Worm (Caenorhabditis elegans) whole organism, L2 larva: ENCODE measurements around the gene C08E3.13.

Experiments used
- F13H6.1 ChIP-seq: sonication (generic microtip); optimal IDR thresholded peaks from 2 replicates; lab custom pipeline; 2016; ENCODE audit warnings: missing genetic modification characterization, missing compliant biosample characterization
- ZK546.5 ChIP-seq: sonication (generic microtip); optimal IDR thresholded peaks from 2 replicates; lab custom pipeline; 2017; ENCODE audit warnings: missing biosample characterization, missing genetic modification characterization
- blmp-1 ChIP-seq: sonication (generic microtip); optimal IDR thresholded peaks from 2 replicates; lab custom pipeline; 2017; ENCODE audit warnings: missing genetic modification characterization, mild to moderate bottlenecking, missing compliant biosample characterization, antibody characterized with exemption, moderate library complexity; ENCODE audit not compliant: insufficient read depth
- ceh-82 ChIP-seq: fragments of 150-350 bp; optimal IDR thresholded peaks from 2 replicates; lab custom pipeline; 2014; ENCODE audit warnings: missing biosample characterization, missing genetic modification characterization
- crh-2 ChIP-seq: sonication (generic microtip); optimal IDR thresholded peaks from 2 replicates; lab custom pipeline; 2017; ENCODE audit warnings: missing biosample characterization, missing genetic modification characterization
- dmd-4 ChIP-seq: sonication (generic microtip); optimal IDR thresholded peaks from 2 replicates; lab custom pipeline; 2017; ENCODE audit warnings: missing biosample characterization, missing genetic modification characterization
- egl-27 ChIP-seq: sonication (generic microtip); optimal IDR thresholded peaks from 3 replicates; lab custom pipeline; 2017; ENCODE audit warnings: missing biosample characterization, missing genetic modification reagents, missing genetic modification characterization
- elt-1 ChIP-seq: fragments of 150-350 bp; optimal IDR thresholded peaks from 2 replicates; lab custom pipeline; 2014; ENCODE audit warnings: missing biosample characterization, missing genetic modification characterization
- elt-3 ChIP-seq: sonication (generic microtip); optimal IDR thresholded peaks from 2 replicates; lab custom pipeline; 2017; ENCODE audit warnings: missing biosample characterization, missing genetic modification characterization
- fos-1 ChIP-seq: fragments of 150-350 bp; optimal IDR thresholded peaks from 2 replicates; lab custom pipeline; 2014; ENCODE audit warnings: missing biosample characterization, missing genetic modification characterization
- gmeb-1 ChIP-seq: fragments of 150-350 bp; optimal IDR thresholded peaks from 2 replicates; lab custom pipeline; 2014; ENCODE audit warnings: missing biosample characterization, missing genetic modification characterization
- lin-39 ChIP-seq: fragments of 150-350 bp; optimal IDR thresholded peaks from 2 replicates; lab custom pipeline; 2014; ENCODE audit warnings: missing biosample characterization, missing genetic modification reagents, missing genetic modification characterization
- lsy-2 ChIP-seq, 2 experiments: fragments of 150-350 bp in 1 of 2; sonication (generic microtip) in 1 of 2; optimal IDR thresholded peaks; 2 replicates each; lab custom pipeline; 2014 to 2017; ENCODE audit warnings: missing biosample characterization in 2 of 2, missing genetic modification characterization in 2 of 2
- mbf-1 ChIP-seq: sonication (generic microtip); optimal IDR thresholded peaks from 2 replicates; lab custom pipeline; 2017; ENCODE audit warnings: missing biosample characterization, missing genetic modification characterization
- nhr-10 ChIP-seq: sonication (generic microtip); optimal IDR thresholded peaks from 2 replicates; lab custom pipeline; 2017; ENCODE audit warnings: missing biosample characterization, missing genetic modification characterization
- nhr-12 ChIP-seq: fragments of 150-350 bp; optimal IDR thresholded peaks from 2 replicates; lab custom pipeline; 2014; ENCODE audit warnings: missing biosample characterization, missing genetic modification characterization
- nhr-129 ChIP-seq: fragments of 150-350 bp; optimal IDR thresholded peaks from 2 replicates; lab custom pipeline; 2014; ENCODE audit warnings: missing biosample characterization, missing genetic modification characterization
- nhr-23 ChIP-seq: fragments of 150-350 bp; optimal IDR thresholded peaks from 2 replicates; lab custom pipeline; 2014; ENCODE audit warnings: missing biosample characterization, missing genetic modification reagents, missing genetic modification characterization
- nhr-25 ChIP-seq: fragments of 150-350 bp; sonication (generic microtip); optimal IDR thresholded peaks from 3 replicates; lab custom pipeline; 2014; ENCODE audit warnings: missing biosample characterization, missing genetic modification characterization
- nhr-77 ChIP-seq: fragments of 150-350 bp; optimal IDR thresholded peaks from 2 replicates; lab custom pipeline; 2014; ENCODE audit warnings: missing biosample characterization, missing genetic modification characterization
- sma-3 ChIP-seq: sonication (generic microtip); optimal IDR thresholded peaks from 2 replicates; lab custom pipeline; 2016; ENCODE audit warnings: missing genetic modification reagents, missing genetic modification characterization, missing compliant biosample characterization
- sma-9 ChIP-seq, 2 experiments: fragments of 150-350 bp in 1 of 2; sonication (generic microtip) in 1 of 2; optimal IDR thresholded peaks; 2 replicates each; lab custom pipeline; 2014 to 2016; ENCODE audit warnings: missing genetic modification characterization in 2 of 2, mild to moderate bottlenecking in 1 of 2, missing biosample characterization in 1 of 2, missing compliant biosample characterization in 1 of 2, missing genetic modification reagents in 1 of 2, moderate library complexity in 1 of 2
- unc-39 ChIP-seq: fragments of 150-350 bp; optimal IDR thresholded peaks from 2 replicates; lab custom pipeline; 2014; ENCODE audit warnings: missing biosample characterization, missing genetic modification characterization
- unc-55 ChIP-seq: fragments of 150-350 bp; sonication (generic microtip); optimal IDR thresholded peaks from 3 replicates; lab custom pipeline; 2014; ENCODE audit warnings: missing biosample characterization, missing genetic modification reagents, missing genetic modification characterization
- zag-1 ChIP-seq: fragments of 150-350 bp; optimal IDR thresholded peaks from 2 replicates; lab custom pipeline; 2014; ENCODE audit warnings: missing biosample characterization, missing genetic modification characterization
- ztf-1 ChIP-seq: fragments of 200-800 bp; sonication (Bioruptor generic); conservative IDR thresholded peaks from 2 replicates; pipeline ENCODE4 v1.3.6; 2022; ENCODE audit warnings: missing genetic modification characterization, missing compliant biosample characterization
- ztf-11 ChIP-seq: sonication (generic microtip); optimal IDR thresholded peaks from 2 replicates; lab custom pipeline; 2017; ENCODE audit warnings: missing biosample characterization, missing genetic modification characterization

Gene C08E3.13

ce11 chrII:1670260-1670879, 38.3 kb upstream of the C08E3.13 start, which contains the start of gene nhx-6:
Gene nhx-6 (plus strand): TSS chrII:1670829.
- TF ChIP-seq nhr-25: no peak
- peak; percentile 9 for TF ChIP-seq nhr-23 (tag; lab: Kevin White, UChicago)
- TF ChIP-seq mbf-1: no peak
- no peak for TF ChIP-seq dmd-4 (tag; lab: Kevin White, UChicago)
- TF ChIP-seq elt-3 (tag; lab: Kevin White, UChicago): no peak
- TF ChIP-seq, all 48 proteins: peak for 1

- TF ChIP-seq nhr-129 (tag; lab: Kevin White, UChicago): no peak
Observed at ce11 chrII:1668913-1669312, 36.8 kb upstream of the C08E3.13 start, which contains the start of gene srw-97. Gene srw-97 (minus strand): TSS chrII:1669013.

DNA sequence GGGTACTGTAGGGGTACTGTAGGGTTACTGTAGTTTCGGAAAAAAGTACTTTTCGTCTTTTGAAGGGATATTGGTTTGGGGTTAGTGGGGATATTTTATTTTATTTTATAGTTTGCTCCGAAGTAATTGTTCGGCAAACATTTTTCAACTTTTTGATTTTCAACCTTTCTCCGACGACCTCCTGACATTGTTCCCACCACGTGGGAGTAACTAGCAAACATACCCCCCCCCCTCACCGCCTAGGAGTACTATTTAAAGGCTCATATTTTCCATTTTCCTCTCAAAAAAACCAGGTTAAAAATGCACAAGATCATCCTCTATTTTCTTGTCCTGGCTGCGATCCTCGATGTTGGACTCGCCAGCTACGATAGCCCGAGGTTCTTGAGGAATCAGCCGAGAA, 33.9 kb upstream of the C08E3.13 start, which contains the start of gene srlf-29:
srlf-29 (plus strand) TSS at position 301 of the 400 bp plus-strand sequence.
- TF ChIP-seq nhr-129 (tag; lab: Kevin White, UChicago) (no peak), zag-1 (tag; lab: Kevin White, UChicago) (no peak), unc-55 (GFP tag; lab: Kevin White, UChicago) (no peak), blmp-1 (no peak), nhr-23 (tag; lab: Kevin White, UChicago) (no peak), nhr-77 (tag; lab: Kevin White, UChicago) (no peak), dmd-4 (tag; lab: Kevin White, UChicago) (no peak), sma-9 (GFP tag; optimal IDR thresholded peaks at IDR 0.05; lab: Kevin White, UChicago) (no peak), sma-9 (tag; optimal IDR thresholded peaks at IDR 0.05; lab: Kevin White, UChicago) (no peak), nhr-12 (tag; lab: Kevin White, UChicago) (no peak), crh-2 (no peak), ztf-1 (GFP tag; lab: Robert Waterston, UW) (no peak), egl-27 (tag; lab: Kevin White, UChicago) (no peak)

DNA sequence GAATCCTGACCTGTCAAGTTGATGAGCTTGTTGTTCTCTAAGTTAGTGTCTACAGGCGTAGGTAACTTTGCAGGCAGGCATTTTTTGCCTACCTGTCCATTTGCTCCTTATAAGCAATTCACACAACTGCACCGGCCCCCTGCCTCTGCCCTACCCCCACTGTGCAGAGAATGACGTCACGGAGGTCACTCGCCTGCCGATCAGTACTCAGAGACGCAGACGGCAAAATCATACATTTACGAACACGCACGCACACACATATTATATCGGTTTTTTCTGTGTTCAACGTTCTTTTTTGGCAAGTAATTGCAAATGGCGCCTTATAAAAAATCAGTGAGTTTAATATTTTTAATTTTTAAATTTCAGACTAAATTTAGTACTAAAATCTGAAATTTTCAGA, 31.4 kb upstream of the C08E3.13 start, which contains the start of gene duxl-1:
duxl-1 (plus strand) TSS at position 184 of the 400 bp plus-strand sequence.
- TF ChIP-seq nhr-129 (tag; lab: Kevin White, UChicago) (peak; percentile 11), unc-39 (tag; lab: Kevin White, UChicago) (no peak), crh-2 (no peak), ZK546.5 (tag; lab: Kevin White, UChicago) (no peak), nhr-10 (tag; lab: Kevin White, UChicago) (no peak), F13H6.1 (tag; lab: Kevin White, UChicago) (peak; percentile 74), ceh-82 (tag; lab: Kevin White, UChicago) (no peak), unc-55 (GFP tag; lab: Kevin White, UChicago) (peak; percentile 24), gmeb-1 (tag; lab: Kevin White, UChicago) (no peak), sma-9 (GFP tag; optimal IDR thresholded peaks at IDR 0.05; lab: Kevin White, UChicago) (peak; percentile 52), sma-9 (tag; optimal IDR thresholded peaks at IDR 0.05; lab: Kevin White, UChicago) (no peak), sma-3 (GFP tag; lab: Kevin White, UChicago) (no peak), fos-1 (tag; lab: Kevin White, UChicago) (peak; percentile 49), ztf-11 (tag; lab: Kevin White, UChicago) (no peak), zag-1 (tag; lab: Kevin White, UChicago) (no peak), lin-39 (tag; lab: Kevin White, UChicago) (no peak), elt-1 (tag; lab: Kevin White, UChicago) (no peak)

ce11 chrII:1662881-1663280, 30.8 kb upstream of the C08E3.13 start, which contains the start of gene ZC204.14:
Gene ZC204.14 (minus strand): TSS chrII:1662949.
- TF ChIP-seq unc-39 (tag; lab: Kevin White, UChicago): no peak
- TF ChIP-seq lsy-2 (tag; optimal IDR thresholded peaks at IDR 0.05; lab: Kevin White, UChicago): peak in 1 of 2 experiments; percentile 41

DNA sequence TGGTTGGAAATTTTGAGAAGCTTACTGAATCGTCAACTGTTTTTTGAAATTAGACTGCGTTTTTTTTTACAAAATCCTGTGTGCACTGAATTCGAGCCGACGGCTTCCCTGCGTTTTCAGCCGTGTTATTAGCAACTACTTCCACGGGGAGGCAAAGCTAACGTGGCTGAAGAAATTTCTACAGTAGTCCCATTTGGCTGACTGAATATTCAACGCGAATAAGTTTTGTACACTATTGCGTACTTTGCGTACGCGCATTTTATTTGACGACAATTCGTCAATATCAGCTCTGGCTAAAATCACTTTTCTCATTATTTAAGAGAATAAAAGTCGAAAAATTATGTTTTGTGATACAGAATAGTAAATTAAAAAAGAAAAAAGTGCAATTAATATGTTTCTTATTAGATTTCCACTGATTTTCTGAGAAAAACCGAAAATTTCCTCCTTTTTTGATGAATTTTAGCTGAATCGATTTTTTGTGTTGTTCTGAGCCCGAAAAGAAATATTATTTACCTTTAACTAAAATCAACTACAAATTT, 29.3 kb upstream of the C08E3.13 start:
- peak in 1 of 2 experiments; percentile 33 for TF ChIP-seq lsy-2 (tag; optimal IDR thresholded peaks at IDR 0.05; lab: Kevin White, UChicago)
